Worm (Caenorhabditis elegans) whole organism, L2 larva: ENCODE results near the gene pek-1.

Experiments
- lin-39 ChIP-seq: fragments of 150-350 bp; optimal IDR thresholded peaks from 2 replicates; lab custom pipeline; 2014; ENCODE audit warnings: missing biosample characterization, missing genetic modification reagents, missing genetic modification characterization
- lsy-2 ChIP-seq, 2 experiments: fragments of 150-350 bp in 1 of 2; sonication (generic microtip) in 1 of 2; optimal IDR thresholded peaks; 2 replicates each; lab custom pipeline; 2014 to 2017; ENCODE audit warnings: missing biosample characterization in 2 of 2, missing genetic modification characterization in 2 of 2
- nhr-11 ChIP-seq: fragments of 150-350 bp; optimal IDR thresholded peaks from 2 replicates; lab custom pipeline; 2014; ENCODE audit warnings: missing biosample characterization, missing genetic modification characterization
- nhr-25 ChIP-seq: fragments of 150-350 bp; sonication (generic microtip); optimal IDR thresholded peaks from 3 replicates; lab custom pipeline; 2014; ENCODE audit warnings: missing biosample characterization, missing genetic modification characterization
- nhr-77 ChIP-seq: fragments of 150-350 bp; optimal IDR thresholded peaks from 2 replicates; lab custom pipeline; 2014; ENCODE audit warnings: missing biosample characterization, missing genetic modification characterization
- snpc-4 ChIP-seq: fragments of 150-350 bp; optimal IDR thresholded peaks from 2 replicates; lab custom pipeline; 2014; ENCODE audit warnings: missing biosample characterization, missing genetic modification characterization
- unc-39 ChIP-seq: fragments of 150-350 bp; optimal IDR thresholded peaks from 2 replicates; lab custom pipeline; 2014; ENCODE audit warnings: missing biosample characterization, missing genetic modification characterization
- unc-62 ChIP-seq: fragments of 150-350 bp; optimal IDR thresholded peaks from 2 replicates; lab custom pipeline; 2014; ENCODE audit warnings: missing biosample characterization, missing genetic modification reagents, missing genetic modification characterization
- zag-1 ChIP-seq: fragments of 150-350 bp; optimal IDR thresholded peaks from 2 replicates; lab custom pipeline; 2014; ENCODE audit warnings: missing biosample characterization, missing genetic modification characterization
- ztf-4 ChIP-seq: fragments of 150-350 bp; optimal IDR thresholded peaks from 2 replicates; lab custom pipeline; 2014; ENCODE audit warnings: missing biosample characterization, missing genetic modification characterization

DNA sequence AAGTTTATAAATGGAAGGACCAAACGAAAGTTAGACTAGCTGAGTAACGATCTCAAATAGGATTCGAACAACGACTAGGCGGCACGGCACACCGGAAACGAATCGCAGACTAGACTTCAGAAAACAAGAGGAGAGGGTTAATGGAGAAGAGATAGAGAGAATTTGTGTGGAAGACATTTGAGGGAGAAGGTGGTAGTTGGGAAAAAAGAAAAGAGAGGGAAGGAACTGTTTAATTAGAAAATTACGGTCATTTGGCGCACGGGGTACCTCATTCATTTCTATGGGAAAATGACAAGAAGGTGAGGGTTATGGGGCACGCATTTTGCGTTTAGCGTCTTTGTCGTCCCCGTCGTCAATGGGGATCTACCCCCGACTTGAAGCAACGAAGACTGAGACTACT, 39.5 kb upstream of the pek-1 start, which contains the start of gene F48C5.2:
- TF ChIP-seq lin-39 (tag; lab: Kevin White, UChicago) (no peak), ztf-4 (tag; lab: Kevin White, UChicago) (no peak), unc-62 (GFP tag; lab: Kevin White, UChicago) (no peak), lsy-2 (tag; optimal IDR thresholded peaks at IDR 0.05; lab: Kevin White, UChicago) (no peak), nhr-25 (peak; percentile 13), unc-39 (tag; lab: Kevin White, UChicago) (no peak), nhr-11 (tag; lab: Kevin White, UChicago) (no peak), zag-1 (tag; lab: Kevin White, UChicago) (no peak), snpc-4 (no peak), nhr-77 (tag; lab: Kevin White, UChicago) (no peak)
